Worm (Caenorhabditis elegans) whole organism, L3 larva: ENCODE data around the gene cnnm-1.
"Not testable (repeated sequence)": the region's sequence is repeated elsewhere in the genome, so short reads cannot be mapped to it uniquely, and the experiment has no call there.

ENCODE experiments used
- ama-1 ChIP-seq: fragments of 150-350 bp; optimal IDR thresholded peaks from 2 replicates; lab custom pipeline; 2018
- ceh-28 ChIP-seq: fragments of 150-350 bp; optimal IDR thresholded peaks from 2 replicates; lab custom pipeline; 2014; ENCODE audit warnings: missing biosample characterization, missing genetic modification reagents, missing genetic modification characterization
- fkh-10 ChIP-seq: sonication (generic microtip); optimal IDR thresholded peaks from 2 replicates; lab custom pipeline; 2017; ENCODE audit warnings: missing biosample characterization, missing genetic modification reagents, missing genetic modification characterization
- fkh-2 ChIP-seq: fragments of 150-350 bp; optimal IDR thresholded peaks from 2 replicates; lab custom pipeline; 2014; ENCODE audit warnings: missing biosample characterization, missing genetic modification reagents, missing genetic modification characterization
- fos-1 ChIP-seq: fragments of 150-350 bp; optimal IDR thresholded peaks from 2 replicates; lab custom pipeline; 2014; ENCODE audit warnings: missing biosample characterization, missing genetic modification characterization
- lin-39 ChIP-seq: fragments of 150-350 bp; optimal IDR thresholded peaks from 2 replicates; lab custom pipeline; 2018; ENCODE audit warnings: missing biosample characterization, missing genetic modification reagents, missing genetic modification characterization
- nfya-1 ChIP-seq: sonication (generic microtip); optimal IDR thresholded peaks from 2 replicates; lab custom pipeline; 2017; ENCODE audit warnings: missing genetic modification characterization, mild to moderate bottlenecking, missing compliant biosample characterization, antibody characterized with exemption, moderate library complexity; ENCODE audit not compliant: insufficient read depth
- nhr-11 ChIP-seq: fragments of 150-350 bp; optimal IDR thresholded peaks from 2 replicates; lab custom pipeline; 2014; ENCODE audit warnings: missing biosample characterization, missing genetic modification characterization
- nhr-76 ChIP-seq: fragments of 150-350 bp; sonication (generic microtip); optimal IDR thresholded peaks from 5 replicates; lab custom pipeline; 2014; ENCODE audit warnings: missing biosample characterization, missing genetic modification characterization
- pha-4 ChIP-seq: fragments of 150-350 bp; optimal IDR thresholded peaks from 2 replicates; lab custom pipeline; 2014; ENCODE audit warnings: missing biosample characterization, missing genetic modification reagents, missing genetic modification characterization
- ztf-11 ChIP-seq: fragments of 150-350 bp; optimal IDR thresholded peaks from 2 replicates; lab custom pipeline; 2014; ENCODE audit warnings: missing biosample characterization, missing genetic modification characterization

- not testable (repeated sequence) for TF ChIP-seq ceh-28 (tag; lab: Kevin White, UChicago); pha-4; fkh-10 (GFP tag; lab: Kevin White, UChicago); lin-39 (tag; lab: Kevin White, UChicago); ama-1 (lab: Kevin White, UChicago); ztf-11 (tag; lab: Kevin White, UChicago); nfya-1; nhr-76; fos-1 (tag; lab: Kevin White, UChicago); nhr-11 (tag; lab: Kevin White, UChicago); fkh-2 (tag; lab: Kevin White, UChicago)
These were observed 40.9 kb downstream of the cnnm-1 start, which contains the start of gene skr-8 for ce11 chrIV:17165734-17166133.
